Fruit fly (Drosophila melanogaster): Measurements from ENCODE around the gene CG43145.
A peak's percentile ranks its signal among the peaks of the same experiment; 100 is the strongest.

The CG43145 gene

DNA sequence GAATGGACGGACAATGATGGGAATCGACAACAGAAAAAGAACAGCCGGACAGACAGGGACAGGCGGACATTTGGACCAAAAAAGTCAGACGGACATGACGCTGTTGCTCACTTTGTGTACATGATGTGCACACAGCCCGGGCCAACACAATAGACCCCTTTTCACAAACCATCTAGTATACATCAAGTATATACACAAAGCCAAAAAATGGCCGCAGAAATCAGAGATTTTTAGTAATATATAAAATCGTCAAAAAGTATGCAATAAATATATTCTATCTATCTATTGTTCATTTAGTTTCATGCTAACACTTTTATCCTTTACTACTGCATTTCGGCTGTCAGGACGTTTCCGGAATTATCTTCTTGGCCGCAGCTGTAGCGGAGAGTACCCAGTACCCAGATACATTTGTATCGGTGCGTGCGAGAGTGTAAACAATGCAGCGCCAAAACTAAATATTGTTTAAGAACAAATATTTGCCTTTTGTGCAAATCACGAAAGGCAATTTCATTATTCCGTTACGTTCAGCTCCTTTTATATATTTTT lies 17.9 kb downstream of the CG43145 start:
- TF ChIP-seq CG5204 (GFP tag; optimal IDR thresholded peaks at IDR 0.05): peak; percentile 5
- TF ChIP-seq Clk (GFP tag; optimal IDR thresholded peaks at IDR 0.05): no peak

dm6 chr2L:3729635-3730034 lies 28.0 kb downstream of the CG43145 start:
- no peak for TF ChIP-seq CG5204 (GFP tag; optimal IDR thresholded peaks at IDR 0.05)
- no peak for TF ChIP-seq pad (GFP tag; optimal IDR thresholded peaks at IDR 0.05)
- no peak for TF ChIP-seq CG1620 (GFP tag; optimal IDR thresholded peaks at IDR 0.05)
- no peak for TF ChIP-seq cic (GFP tag; optimal IDR thresholded peaks at IDR 0.05)

DNA sequence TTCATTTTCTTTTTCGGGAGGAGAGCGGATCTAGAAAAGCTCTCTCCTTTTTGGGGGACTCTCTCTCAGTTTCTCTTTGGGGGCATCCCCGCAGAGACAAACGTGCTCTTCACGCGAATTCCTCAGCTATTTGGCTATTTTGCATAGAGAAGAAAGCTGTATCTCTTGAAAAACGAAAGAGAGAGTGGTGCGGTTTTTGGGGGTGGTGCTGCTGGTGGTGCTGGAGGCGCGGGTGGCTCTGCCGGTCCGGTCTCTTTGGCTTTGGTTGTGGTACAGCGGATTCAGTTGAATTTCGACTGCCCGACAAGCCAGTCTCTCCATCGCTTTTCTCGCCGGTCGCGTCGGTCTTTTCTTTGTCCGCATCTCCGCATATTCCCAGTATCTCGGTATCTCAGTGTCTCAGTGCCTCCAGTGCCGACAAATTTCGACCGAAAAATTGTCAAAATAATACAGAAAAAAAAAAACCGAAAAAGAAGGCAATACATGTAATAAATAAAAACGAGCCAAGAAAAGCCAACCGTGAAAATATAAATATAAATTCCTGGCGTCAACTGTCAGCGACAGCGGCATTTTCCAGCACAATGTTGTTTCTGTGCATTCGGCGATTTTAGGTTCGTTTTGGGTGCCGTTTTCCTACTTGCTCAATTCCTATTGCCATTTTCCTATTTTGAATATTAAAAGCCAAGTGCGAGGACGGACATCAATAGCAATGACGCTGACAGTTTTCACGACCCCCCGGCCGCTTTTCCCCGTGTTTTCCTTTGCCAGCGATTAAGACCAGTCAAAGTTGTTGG lies 28.8 kb downstream of the CG43145 start, which contains the start of gene CG10019:
Gene CG10019, plus strand, starts transcription at position 285 of the 794 bp plus-strand sequence.
- TF ChIP-seq toe (GFP tag; optimal IDR thresholded peaks at IDR 0.05): no peak
- TF ChIP-seq kay (GFP tag; ENCODE audit: borderline replicate concordance): peak; percentile 65

- TF ChIP-seq CG1620 (GFP tag; optimal IDR thresholded peaks at IDR 0.05): no peak
- no peak for TF ChIP-seq Crg-1 (GFP tag; optimal IDR thresholded peaks at IDR 0.05)
- no peak for TF ChIP-seq CG11617 (GFP tag; optimal IDR thresholded peaks at IDR 0.05)
Observed at dm6 chr2L:3731055-3731454, 29.4 kb downstream of the CG43145 start.

- TF ChIP-seq CG7101 (tag; optimal IDR thresholded peaks at IDR 0.05) (no peak), bab1 (GFP tag; optimal IDR thresholded peaks at IDR 0.05) (no peak), CG33017 (tag; optimal IDR thresholded peaks at IDR 0.05) (no peak), pad (GFP tag; optimal IDR thresholded peaks at IDR 0.05) (no peak), CG1620 (GFP tag; optimal IDR thresholded peaks at IDR 0.05) (no peak), CG11617 (GFP tag; optimal IDR thresholded peaks at IDR 0.05) (no peak), cic (GFP tag; optimal IDR thresholded peaks at IDR 0.05) (no peak), Mnt (GFP tag; optimal IDR thresholded peaks at IDR 0.05) (no peak), CG5204 (GFP tag; optimal IDR thresholded peaks at IDR 0.05) (no peak)
Observed at dm6 chr2L:3737003-3737662, 35.5 kb downstream of the CG43145 start.

- no peak for TF ChIP-seq Mnt (GFP tag; optimal IDR thresholded peaks at IDR 0.05)
- TF ChIP-seq CG12768 (GFP tag; optimal IDR thresholded peaks at IDR 0.05): no peak
- no peak for TF ChIP-seq Clk (GFP tag; optimal IDR thresholded peaks at IDR 0.05)
- no peak for TF ChIP-seq cic (GFP tag; optimal IDR thresholded peaks at IDR 0.05)
Observed at dm6 chr2L:3737682-3738081, 36.1 kb downstream of the CG43145 start.

DNA sequence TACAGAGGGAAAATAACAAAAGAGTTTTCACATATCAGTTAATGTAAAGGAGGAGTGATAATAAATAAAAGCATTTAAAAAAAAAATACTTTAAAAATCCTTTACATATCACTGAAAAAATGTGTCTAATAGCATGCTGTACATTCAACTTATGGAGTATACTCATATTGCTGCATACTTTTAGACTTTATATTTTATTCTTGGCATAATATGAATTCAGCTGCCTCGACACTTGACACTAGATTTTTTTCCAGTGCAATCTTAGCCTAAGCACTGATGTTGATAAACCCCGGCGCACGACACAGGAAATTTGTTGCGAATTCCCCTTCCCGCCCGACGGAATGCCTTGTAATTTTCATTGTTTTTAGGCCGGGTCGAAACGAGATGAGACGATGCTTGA lies 38.8 kb downstream of the CG43145 start:
- TF ChIP-seq bab1 (GFP tag; optimal IDR thresholded peaks at IDR 0.05) (no peak), CG7101 (tag; optimal IDR thresholded peaks at IDR 0.05) (no peak), ovo (GFP tag; optimal IDR thresholded peaks at IDR 0.05) (no peak)

DNA sequence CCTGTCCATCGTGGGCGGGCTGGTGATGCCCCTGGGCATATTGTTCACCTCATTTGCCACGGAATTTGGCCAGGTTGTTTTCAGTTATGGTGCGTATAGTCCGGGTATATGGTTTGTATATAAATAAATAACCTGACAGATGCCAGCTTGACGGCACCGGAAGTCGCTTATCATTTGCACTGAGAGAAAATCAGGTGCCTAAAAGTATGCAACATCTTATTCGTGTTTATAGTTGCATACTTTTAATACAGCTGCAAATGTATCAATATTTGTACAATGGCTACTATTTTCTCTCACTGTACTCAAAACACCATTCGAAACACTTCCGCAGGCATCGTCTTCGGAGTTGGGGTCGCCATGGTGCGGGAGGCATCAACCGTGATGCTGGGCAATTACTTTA lies 47.1 kb downstream of the CG43145 start:
- TF ChIP-seq bab1 (GFP tag; optimal IDR thresholded peaks at IDR 0.05) (peak; percentile 7), CG11617 (GFP tag; optimal IDR thresholded peaks at IDR 0.05) (no peak), CG33017 (tag; optimal IDR thresholded peaks at IDR 0.05) (no peak)

Data from whole organism, adult.